Worm (Caenorhabditis elegans): ENCODE results near the gene citk-2.

The citk-2 gene

ce11 chrII:4984151-4984550, 15.2 kb upstream of the citk-2 start:
- TF ChIP-seq efl-1 (optimal IDR thresholded peaks at IDR 0.05) (no peak), efl-1 (GFP tag; optimal IDR thresholded peaks at IDR 0.05 in 1 of 2) (peak in 1 of 2 experiments; percentile 29), unc-86 (tag; optimal IDR thresholded peaks at IDR 0.05) (no peak), ceh-8 (GFP tag; optimal IDR thresholded peaks at IDR 0.05) (no peak), elt-2 (tag; optimal IDR thresholded peaks at IDR 0.05) (no peak)

ce11 chrII:4985961-4986503, 13.3 kb upstream of the citk-2 start:
- peak; percentile 68 for TF ChIP-seq nhr-85 (tag)
- no peak for TF ChIP-seq egl-27 (tag; optimal IDR thresholded peaks at IDR 0.05)
- peak; percentile 20 for TF ChIP-seq nhr-71 (tag; optimal IDR thresholded peaks at IDR 0.05)
- TF ChIP-seq nhr-11 (tag; optimal IDR thresholded peaks at IDR 0.05): no peak
- no peak for TF ChIP-seq fkh-8 (tag; optimal IDR thresholded peaks at IDR 0.05)
- TF ChIP-seq elt-3 (tag; optimal IDR thresholded peaks at IDR 0.05): peak in 1 of 6 experiments; percentile 25
- no peak for TF ChIP-seq hlh-4 (tag; optimal IDR thresholded peaks at IDR 0.05)
- TF ChIP-seq ceh-88 (GFP tag; IDR thresholded peaks at IDR 0.05): no peak
- TF ChIP-seq xbp-1 (tag; optimal IDR thresholded peaks at IDR 0.05): no peak
- TF ChIP-seq dsc-1 (tag; optimal IDR thresholded peaks at IDR 0.05): no peak
- TF ChIP-seq nhr-19 (GFP tag; conservative IDR thresholded peaks at IDR 0.05): no peak
- peak in 1 of 2 experiments; percentile 55 for TF ChIP-seq lin-35 (GFP tag; optimal IDR thresholded peaks at IDR 0.05)
- no peak for TF ChIP-seq nhr-84 (tag; optimal IDR thresholded peaks at IDR 0.05)
- TF ChIP-seq grh-1 (GFP tag; IDR thresholded peaks at IDR 0.05): no peak
- TF ChIP-seq snu-23 (GFP tag; optimal IDR thresholded peaks at IDR 0.05): peak; percentile 3
- no peak for TF ChIP-seq ces-1 (GFP tag; optimal IDR thresholded peaks at IDR 0.05)
- no peak for TF ChIP-seq lir-3 (tag; optimal IDR thresholded peaks at IDR 0.05; ENCODE audit: poor library complexity)
- peak; percentile 33 for TF ChIP-seq blmp-1 (tag; optimal IDR thresholded peaks at IDR 0.05)
- peak; percentile 22 for TF ChIP-seq lin-14 (GFP tag; optimal IDR thresholded peaks at IDR 0.05)
- TF ChIP-seq ceh-82 (tag; optimal IDR thresholded peaks at IDR 0.05): no peak
- TF ChIP-seq lsy-2 (tag; optimal IDR thresholded peaks at IDR 0.05): no peak
- TF ChIP-seq mef-2 (tag; optimal IDR thresholded peaks at IDR 0.05): no peak
- no peak for TF ChIP-seq nhr-12 (tag; optimal IDR thresholded peaks at IDR 0.05)
- no peak for TF ChIP-seq mab-9 (GFP tag; IDR thresholded peaks at IDR 0.05)
- TF ChIP-seq nhr-20 (tag; optimal IDR thresholded peaks at IDR 0.05): peak; percentile 34
- no peak for TF ChIP-seq F16B12.6 (tag; optimal IDR thresholded peaks at IDR 0.05)
- TF ChIP-seq mep-1 (tag; optimal IDR thresholded peaks at IDR 0.05): no peak
- no peak for TF ChIP-seq zip-4 (GFP tag; optimal IDR thresholded peaks at IDR 0.05)
- TF ChIP-seq ceh-63 (GFP tag; optimal IDR thresholded peaks at IDR 0.05): no peak
- TF ChIP-seq sox-4 (tag; optimal IDR thresholded peaks at IDR 0.05): no peak
- TF ChIP-seq dpl-1 (GFP tag; optimal IDR thresholded peaks at IDR 0.05): no peak
- no peak for TF ChIP-seq sptf-1 (tag; optimal IDR thresholded peaks at IDR 0.05)
- no peak for TF ChIP-seq isw-1 (GFP tag; IDR thresholded peaks at IDR 0.05)
- no peak for TF ChIP-seq elt-2 (tag; optimal IDR thresholded peaks at IDR 0.05)

ce11 chrII:4986664-4987063, 12.7 kb upstream of the citk-2 start:
- TF ChIP-seq unc-30 (tag; optimal IDR thresholded peaks at IDR 0.05): no peak
- no peak for TF ChIP-seq lin-15B (tag; optimal IDR thresholded peaks at IDR 0.05)
- TF ChIP-seq zag-1 (tag; optimal IDR thresholded peaks at IDR 0.05): no peak
- TF ChIP-seq nhr-11 (tag; optimal IDR thresholded peaks at IDR 0.05): no peak
- no peak for TF ChIP-seq efl-1 (optimal IDR thresholded peaks at IDR 0.05)
- no peak for TF ChIP-seq efl-1 (GFP tag; optimal IDR thresholded peaks at IDR 0.05 in 1 of 2)
- no peak for TF ChIP-seq elt-2 (tag; optimal IDR thresholded peaks at IDR 0.05)
- no peak for TF ChIP-seq pqm-1 (tag; optimal IDR thresholded peaks at IDR 0.05)
- no peak for TF ChIP-seq mab-9 (GFP tag; IDR thresholded peaks at IDR 0.05)
- no peak for TF ChIP-seq fos-1 (tag; optimal IDR thresholded peaks at IDR 0.05)
- TF ChIP-seq C04F5.9 (tag; optimal IDR thresholded peaks at IDR 0.05): no peak
- no peak for TF ChIP-seq ceh-8 (GFP tag; optimal IDR thresholded peaks at IDR 0.05)
- TF ChIP-seq tlp-1 (tag; optimal IDR thresholded peaks at IDR 0.05): no peak
- no peak for TF ChIP-seq ets-5 (GFP tag; IDR thresholded peaks at IDR 0.05)
- no peak for TF ChIP-seq nhr-71 (tag; optimal IDR thresholded peaks at IDR 0.05)
- no peak for TF ChIP-seq fkh-10 (GFP tag; optimal IDR thresholded peaks at IDR 0.05)
- no peak for TF ChIP-seq lsy-2 (tag; optimal IDR thresholded peaks at IDR 0.05)
- no peak for TF ChIP-seq lin-35 (GFP tag; optimal IDR thresholded peaks at IDR 0.05)
